Worm (Caenorhabditis elegans) whole organism, midembryonic: ENCODE data around the gene sra-31.

ENCODE experiments used
- T22C8.4 ChIP-seq: fragments of 200-800 bp; sonication (Bioruptor generic); IDR thresholded peaks from 2 replicates; pipeline ENCODE4 v1.3.6; 2022; ENCODE audit warnings: missing genetic modification characterization, missing compliant biosample characterization
- cog-1 ChIP-seq: sonication (generic microtip); optimal IDR thresholded peaks from 2 replicates; lab custom pipeline; 2016; ENCODE audit warnings: missing genetic modification characterization, missing compliant biosample characterization
- flt-1 ChIP-seq: fragments of 200-800 bp; sonication (Bioruptor generic); IDR thresholded peaks from 2 replicates; pipeline ENCODE4 v1.3.6; 2022; ENCODE audit warnings: missing genetic modification characterization, missing compliant biosample characterization
- klf-2 ChIP-seq: fragments of 200-800 bp; sonication (Bioruptor generic); conservative IDR thresholded peaks from 2 replicates; pipeline ENCODE4 v1.3.6; 2022; ENCODE audit warnings: missing genetic modification reagents, missing genetic modification characterization, missing compliant biosample characterization
- med-1 ChIP-seq: sonication (generic microtip); optimal IDR thresholded peaks from 2 replicates; lab custom pipeline; 2017; ENCODE audit warnings: missing genetic modification characterization, mild to moderate bottlenecking, missing compliant biosample characterization, antibody characterized with exemption, missing genetic modification reagents; ENCODE audit not compliant: insufficient read depth
- ref-1 ChIP-seq: fragments of 200-800 bp; sonication (Bioruptor generic); conservative IDR thresholded peaks from 2 replicates; pipeline ENCODE4 v1.3.6; 2022; ENCODE audit warnings: missing genetic modification reagents, missing genetic modification characterization, missing compliant biosample characterization
- tab-1 ChIP-seq: fragments of 200-800 bp; sonication (Bioruptor generic); IDR thresholded peaks from 2 replicates; pipeline ENCODE4 v1.3.6; 2022; ENCODE audit warnings: missing genetic modification characterization, missing compliant biosample characterization
- ztf-23 ChIP-seq: fragments of 200-800 bp; sonication (Bioruptor generic); IDR thresholded peaks from 2 replicates; pipeline ENCODE4 v1.3.6; 2022; ENCODE audit warnings: missing genetic modification reagents, missing genetic modification characterization, missing compliant biosample characterization
- ztf-29 ChIP-seq: fragments of 200-800 bp; sonication (Bioruptor generic); IDR thresholded peaks from 2 replicates; pipeline ENCODE4 v1.3.6; 2022; ENCODE audit warnings: missing genetic modification reagents, missing genetic modification characterization, missing compliant biosample characterization

DNA sequence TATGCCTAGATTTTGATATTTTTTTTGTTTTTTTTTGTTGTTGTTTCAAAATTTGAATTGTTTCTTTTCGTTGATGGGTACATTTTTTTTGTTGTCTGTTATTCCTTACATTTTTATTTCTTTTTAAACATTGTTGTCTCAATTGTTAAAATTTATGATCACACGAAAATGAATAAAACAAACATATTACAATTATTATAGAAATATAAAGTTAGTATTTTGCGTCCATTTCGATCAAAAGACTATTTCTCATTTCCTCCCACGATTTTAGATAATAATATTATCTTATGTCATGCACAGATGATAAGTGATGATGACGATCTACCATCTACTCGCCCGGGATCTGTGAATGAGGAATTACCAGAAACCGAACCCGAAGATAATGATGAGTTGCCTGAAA is 23.6 kb downstream of the sra-31 start, which contains the start of gene wrn-1:
- no peak for TF ChIP-seq T22C8.4
- TF ChIP-seq med-1 (GFP tag; lab: Kevin White, UChicago), result no peak
- TF ChIP-seq cog-1, result no peak
- no peak for TF ChIP-seq ref-1 (GFP tag; lab: Robert Waterston, UW)
- TF ChIP-seq flt-1, result no peak
- no peak for TF ChIP-seq ztf-23 (GFP tag; lab: Robert Waterston, UW)
- no peak for TF ChIP-seq klf-2 (GFP tag; lab: Robert Waterston, UW)
- no peak for TF ChIP-seq ztf-29 (GFP tag; lab: Robert Waterston, UW)
- TF ChIP-seq tab-1, result no peak
